Worm (Caenorhabditis elegans) whole organism, L3 larva: ENCODE measurements around the gene gst-8.
"Not testable (repeated sequence)": the region's sequence is repeated elsewhere in the genome, so short reads cannot be mapped to it uniquely, and the experiment has no call there.

ENCODE experiments used
- R02D3.7 ChIP-seq: fragments of 150-350 bp; optimal IDR thresholded peaks from 2 replicates; lab custom pipeline; 2014; ENCODE audit warnings: missing biosample characterization, missing genetic modification characterization
- ZK546.5 ChIP-seq: sonication (generic microtip); optimal IDR thresholded peaks from 2 replicates; lab custom pipeline; 2017; ENCODE audit warnings: missing biosample characterization, missing genetic modification characterization
- ceh-28 ChIP-seq: fragments of 150-350 bp; optimal IDR thresholded peaks from 2 replicates; lab custom pipeline; 2014; ENCODE audit warnings: missing biosample characterization, missing genetic modification reagents, missing genetic modification characterization
- daf-12 ChIP-seq: fragments of 150-350 bp; optimal IDR thresholded peaks from 2 replicates; lab custom pipeline; 2014; ENCODE audit warnings: missing biosample characterization, missing genetic modification reagents, missing genetic modification characterization
- egl-27 ChIP-seq: sonication (generic microtip); optimal IDR thresholded peaks from 4 replicates; lab custom pipeline; 2017; ENCODE audit warnings: missing biosample characterization, missing genetic modification reagents, missing genetic modification characterization
- egl-5 ChIP-seq: fragments of 150-350 bp; optimal IDR thresholded peaks from 2 replicates; lab custom pipeline; 2017; ENCODE audit warnings: missing biosample characterization, missing genetic modification reagents, missing genetic modification characterization, inconsistent platforms
- elt-1 ChIP-seq: fragments of 150-350 bp; optimal IDR thresholded peaks from 2 replicates; lab custom pipeline; 2014; ENCODE audit warnings: missing biosample characterization, missing genetic modification characterization
- elt-2 ChIP-seq: sonication (generic microtip); optimal IDR thresholded peaks from 2 replicates; lab custom pipeline; 2016; ENCODE audit warnings: missing genetic modification reagents, mild to moderate bottlenecking, missing genetic modification characterization, missing compliant biosample characterization
- elt-3 ChIP-seq, 3 experiments: fragments of 150-350 bp in 1 of 3; sonication (generic microtip) in 2 of 3; optimal IDR thresholded peaks; 2 replicates in 2 of 3; 4 replicates in 1 of 3; lab custom pipeline; 2014 to 2017; ENCODE audit warnings: missing biosample characterization in 3 of 3, missing genetic modification characterization in 3 of 3
- fkh-2 ChIP-seq: fragments of 150-350 bp; optimal IDR thresholded peaks from 2 replicates; lab custom pipeline; 2014; ENCODE audit warnings: missing biosample characterization, missing genetic modification reagents, missing genetic modification characterization
- fos-1 ChIP-seq: fragments of 150-350 bp; optimal IDR thresholded peaks from 2 replicates; lab custom pipeline; 2014; ENCODE audit warnings: missing biosample characterization, missing genetic modification characterization
- hmg-11 ChIP-seq: sonication (generic microtip); optimal IDR thresholded peaks from 2 replicates; lab custom pipeline; 2016; ENCODE audit warnings: missing genetic modification characterization, missing compliant biosample characterization
- jun-1 ChIP-seq: fragments of 150-350 bp; optimal IDR thresholded peaks from 2 replicates; lab custom pipeline; 2014; ENCODE audit warnings: missing biosample characterization, missing genetic modification reagents, missing genetic modification characterization
- lsy-12 ChIP-seq: sonication (generic microtip); optimal IDR thresholded peaks from 2 replicates; lab custom pipeline; 2016; ENCODE audit warnings: mild to moderate bottlenecking, missing genetic modification characterization, missing compliant biosample characterization
- mdl-1 ChIP-seq: fragments of 150-350 bp; optimal IDR thresholded peaks from 2 replicates; lab custom pipeline; 2014; ENCODE audit warnings: missing biosample characterization, missing genetic modification characterization
- nfya-1 ChIP-seq: sonication (generic microtip); optimal IDR thresholded peaks from 2 replicates; lab custom pipeline; 2017; ENCODE audit warnings: missing genetic modification characterization, mild to moderate bottlenecking, missing compliant biosample characterization, antibody characterized with exemption, moderate library complexity; ENCODE audit not compliant: insufficient read depth
- nhr-11 ChIP-seq: fragments of 150-350 bp; optimal IDR thresholded peaks from 2 replicates; lab custom pipeline; 2014; ENCODE audit warnings: missing biosample characterization, missing genetic modification characterization
- nhr-12 ChIP-seq: fragments of 150-350 bp; optimal IDR thresholded peaks from 2 replicates; lab custom pipeline; 2014; ENCODE audit warnings: missing biosample characterization, missing genetic modification characterization
- nhr-237 ChIP-seq: fragments of 150-350 bp; optimal IDR thresholded peaks from 2 replicates; lab custom pipeline; 2014; ENCODE audit warnings: missing biosample characterization, missing genetic modification characterization
- nhr-25 ChIP-seq: sonication (generic microtip); optimal IDR thresholded peaks from 2 replicates; lab custom pipeline; 2017; ENCODE audit warnings: missing biosample characterization, missing genetic modification characterization
- nhr-43 ChIP-seq: sonication (generic microtip); optimal IDR thresholded peaks from 2 replicates; lab custom pipeline; 2016; ENCODE audit warnings: mild to moderate bottlenecking, missing genetic modification characterization, missing compliant biosample characterization; ENCODE audit not compliant: poor library complexity, severe bottlenecking
- nhr-67 ChIP-seq: fragments of 150-350 bp; optimal IDR thresholded peaks from 2 replicates; lab custom pipeline; 2014; ENCODE audit warnings: missing biosample characterization, missing genetic modification characterization
- nhr-77 ChIP-seq: fragments of 150-350 bp; optimal IDR thresholded peaks from 2 replicates; lab custom pipeline; 2014; ENCODE audit warnings: missing biosample characterization, missing genetic modification characterization
- pha-4 ChIP-seq: fragments of 150-350 bp; optimal IDR thresholded peaks from 2 replicates; lab custom pipeline; 2014; ENCODE audit warnings: missing biosample characterization, missing genetic modification reagents, missing genetic modification characterization
- pqm-1 ChIP-seq: fragments of 150-350 bp; optimal IDR thresholded peaks from 2 replicates; lab custom pipeline; 2017; ENCODE audit warnings: missing biosample characterization, missing genetic modification characterization, inconsistent platforms
- snpc-4 ChIP-seq: fragments of 150-350 bp; optimal IDR thresholded peaks from 2 replicates; lab custom pipeline; 2014; ENCODE audit warnings: missing biosample characterization, missing genetic modification characterization
- unc-39 ChIP-seq: sonication (generic microtip); optimal IDR thresholded peaks from 4 replicates; lab custom pipeline; 2017; ENCODE audit warnings: missing biosample characterization, missing genetic modification characterization
- unc-62 ChIP-seq: fragments of 150-350 bp; sonication (generic microtip); optimal IDR thresholded peaks from 4 replicates; lab custom pipeline; 2014; ENCODE audit warnings: missing biosample characterization, missing genetic modification reagents, missing genetic modification characterization
- ztf-11 ChIP-seq: fragments of 150-350 bp; optimal IDR thresholded peaks from 2 replicates; lab custom pipeline; 2014; ENCODE audit warnings: missing biosample characterization, missing genetic modification characterization

The gst-8 gene

ce11 chrII:4916462-4916861 is 33.0 kb downstream of the gst-8 start, which contains the start of gene msp-31:
TSS of gene msp-31 (minus strand) at chrII:4916562.
- not testable (repeated sequence) for TF ChIP-seq ceh-28, egl-27, daf-12 (tag; lab: Kevin White, UChicago)

DNA sequence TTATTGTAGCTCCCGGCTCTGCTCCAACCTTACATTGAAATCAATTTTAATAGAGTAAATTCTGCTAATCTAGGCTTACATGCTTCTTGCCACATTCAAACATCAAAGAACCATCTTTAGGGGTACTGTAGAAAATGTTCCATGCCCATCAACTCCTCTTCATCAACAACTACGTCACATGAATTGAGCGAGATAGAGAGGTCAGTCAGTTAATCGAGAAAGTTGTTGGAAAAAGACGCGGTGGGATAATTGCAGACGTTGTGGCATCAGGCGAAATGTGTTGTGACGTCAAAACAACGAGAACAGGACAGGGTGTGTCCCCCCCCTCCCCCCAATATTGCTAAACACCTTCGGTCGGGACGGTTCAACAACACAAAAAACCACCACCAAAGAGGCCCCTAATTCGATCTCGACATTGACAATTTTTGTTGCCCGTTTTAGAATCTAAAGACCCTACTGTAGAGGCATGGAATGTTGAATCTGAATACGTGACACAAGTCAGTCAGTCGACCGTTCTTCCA is 35.0 kb downstream of the gst-8 start:
- TF ChIP-seq elt-3 (tag; optimal IDR thresholded peaks at IDR 0.05; lab: Kevin White, UChicago) (no peak), nhr-25 (tag; lab: Kevin White, UChicago) (peak; percentile 32)

ce11 chrII:4920608-4921007 is 37.1 kb downstream of the gst-8 start:
- TF ChIP-seq fkh-2 (no peak), pqm-1 (tag; lab: Kevin White, UChicago) (peak; percentile 32), nhr-25 (tag; lab: Kevin White, UChicago) (peak; percentile 11), R02D3.7 (tag; lab: Kevin White, UChicago) (no peak), nhr-77 (tag; lab: Kevin White, UChicago) (no peak), elt-2 (tag; lab: Kevin White, UChicago) (peak; percentile 80)

DNA sequence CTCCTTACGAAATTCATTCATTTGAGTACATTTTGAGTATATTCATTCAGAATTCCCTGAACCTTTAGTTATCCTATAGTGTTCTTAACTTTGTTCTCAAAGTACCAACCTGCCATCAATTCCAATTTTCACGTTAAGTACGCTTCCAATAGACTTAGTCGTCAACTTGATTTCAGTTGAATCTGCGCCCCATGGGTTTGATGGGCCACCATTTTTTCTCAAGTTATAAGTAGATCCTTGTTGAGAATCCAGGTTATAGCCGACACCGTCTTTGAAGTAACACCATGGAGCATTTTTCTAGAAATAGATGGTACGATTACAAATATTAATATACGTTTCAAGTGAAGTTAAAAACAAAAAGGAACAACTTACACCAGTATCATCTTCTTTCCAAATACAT is 41.2 kb downstream of the gst-8 start:
- TF ChIP-seq ZK546.5 (tag; lab: Kevin White, UChicago), result no peak
- TF ChIP-seq mdl-1, result no peak
- no peak for TF ChIP-seq nhr-11 (tag; lab: Kevin White, UChicago)
- no peak for TF ChIP-seq pqm-1 (tag; lab: Kevin White, UChicago)
- no peak for TF ChIP-seq nhr-237
- no peak for TF ChIP-seq snpc-4 (tag; lab: Kevin White, UChicago)
- no peak for TF ChIP-seq egl-27 (tag; lab: Kevin White, UChicago)
- no peak for TF ChIP-seq nfya-1 (tag; lab: Kevin White, UChicago)
- TF ChIP-seq fos-1, result no peak
- TF ChIP-seq unc-39 (tag; lab: Kevin White, UChicago), result no peak
- TF ChIP-seq elt-1 (tag; lab: Kevin White, UChicago), result no peak
- no peak for TF ChIP-seq nhr-67 (tag; lab: Kevin White, UChicago)
- TF ChIP-seq pha-4 (tag; lab: Kevin White, UChicago), result no peak
- TF ChIP-seq nhr-43 (tag; lab: Kevin White, UChicago), result no peak
- TF ChIP-seq elt-2 (tag; lab: Kevin White, UChicago), result no peak
- no peak for TF ChIP-seq nhr-25 (tag; lab: Kevin White, UChicago)
- TF ChIP-seq lsy-12 (tag; lab: Kevin White, UChicago), result no peak
- TF ChIP-seq ztf-11 (tag; lab: Kevin White, UChicago), result no peak
- TF ChIP-seq, all 47 proteins: peak for 0

ce11 chrII:4925198-4925764 is 41.8 kb downstream of the gst-8 start, which contains the start of gene aagr-2:
TSS of gene aagr-2 (minus strand) at chrII:4925248.
- no peak for TF ChIP-seq daf-12 (tag; lab: Kevin White, UChicago)
- TF ChIP-seq ceh-28 (tag; lab: Kevin White, UChicago), result no peak
- no peak for TF ChIP-seq nhr-12 (tag; lab: Kevin White, UChicago)
- no peak for TF ChIP-seq lsy-12 (tag; lab: Kevin White, UChicago)
- TF ChIP-seq egl-5 (tag; lab: Kevin White, UChicago), result no peak
- TF ChIP-seq ztf-11 (tag; lab: Kevin White, UChicago), result no peak
- peak; percentile 100 for TF ChIP-seq elt-2 (tag; lab: Kevin White, UChicago)
- peak; percentile 76 for TF ChIP-seq jun-1 (tag; lab: Kevin White, UChicago)
- TF ChIP-seq nhr-77 (tag; lab: Kevin White, UChicago), result no peak
- no peak for TF ChIP-seq unc-62 (GFP tag; lab: Kevin White, UChicago)
- TF ChIP-seq hmg-11, result no peak
- TF ChIP-seq pqm-1 (tag; lab: Kevin White, UChicago), result peak; percentile 96
- peak; percentile 74 for TF ChIP-seq pha-4 (tag; lab: Kevin White, UChicago)
- TF ChIP-seq nfya-1 (tag; lab: Kevin White, UChicago), result no peak
- no peak for TF ChIP-seq elt-3 (tag; optimal IDR thresholded peaks at IDR 0.05; lab: Kevin White, UChicago)
